Fruit fly (Drosophila melanogaster) whole organism, embryonic: ENCODE measurements around the gene CG31406.
A peak's percentile ranks its signal among the peaks of the same experiment; 100 is the strongest.

ENCODE experiments used
- Antp ChIP-seq: fragments of 200-800 bp; sonication (Bioruptor generic); optimal IDR thresholded peaks from 3 replicates; lab custom pipeline; 2016; ENCODE audit warnings: missing biosample characterization, missing genetic modification characterization
- Atf-2 ChIP-seq: fragments of 200-800 bp; sonication (Bioruptor generic); optimal IDR thresholded peaks from 2 replicates; lab custom pipeline; 2016; ENCODE audit warnings: missing biosample characterization, missing genetic modification characterization
- Bdp1 ChIP-seq: fragments of 200-800 bp; sonication (Bioruptor generic); optimal IDR thresholded peaks from 3 replicates; lab custom pipeline; 2016; ENCODE audit warnings: missing biosample characterization, missing genetic modification characterization
- CG10147 ChIP-seq: fragments of 200-800 bp; sonication (Bioruptor generic); optimal IDR thresholded peaks from 2 replicates; lab custom pipeline; 2019; ENCODE audit warnings: missing biosample characterization, mild to moderate bottlenecking, missing genetic modification characterization, moderate library complexity
- CG10209 ChIP-seq: fragments of 200-800 bp; sonication (Bioruptor generic); optimal IDR thresholded peaks from 3 replicates; lab custom pipeline; 2017; ENCODE audit warnings: missing biosample characterization, mild to moderate bottlenecking, missing genetic modification characterization, missing genetic modification reagents
- CG10654 ChIP-seq: fragments of 200-800 bp; sonication (Bioruptor generic); optimal IDR thresholded peaks from 2 replicates; lab custom pipeline; 2016; ENCODE audit warnings: missing biosample characterization, missing genetic modification characterization
- CG11093 ChIP-seq: fragments of 200-800 bp; sonication (Bioruptor generic); IDR thresholded peaks from 3 replicates; pipeline ENCODE4 v1.3.6; 2022; ENCODE audit warnings: missing biosample characterization, missing genetic modification characterization
- CG12071 ChIP-seq: fragments of 200-800 bp; sonication (Bioruptor generic); optimal IDR thresholded peaks from 3 replicates; lab custom pipeline; 2018; ENCODE audit warnings: missing biosample characterization, mild to moderate bottlenecking, missing genetic modification characterization
- CG12942 ChIP-seq: fragments of 200-800 bp; sonication (Bioruptor generic); optimal IDR thresholded peaks from 3 replicates; lab custom pipeline; 2016; ENCODE audit warnings: missing biosample characterization, missing genetic modification characterization
- CG15514 ChIP-seq: fragments of 200-800 bp; sonication (Bioruptor generic); optimal IDR thresholded peaks from 3 replicates; lab custom pipeline; 2017; ENCODE audit warnings: missing biosample characterization, missing genetic modification characterization, mild to moderate bottlenecking, moderate library complexity, missing genetic modification reagents
- CG18619 ChIP-seq: fragments of 200-800 bp; sonication (Bioruptor generic); optimal IDR thresholded peaks from 3 replicates; lab custom pipeline; 2017; ENCODE audit warnings: missing biosample characterization, mild to moderate bottlenecking, missing genetic modification characterization
- CG31224 ChIP-seq: fragments of 200-800 bp; sonication (Bioruptor generic); IDR thresholded peaks from 2 replicates; pipeline ENCODE4 v1.3.6; 2022; ENCODE audit warnings: missing biosample characterization, missing genetic modification characterization
- CG3163 ChIP-seq: fragments of 200-800 bp; sonication (Bioruptor generic); optimal IDR thresholded peaks from 3 replicates; lab custom pipeline; 2016; ENCODE audit warnings: missing biosample characterization, missing genetic modification characterization
- CG32767 ChIP-seq: fragments of 200-800 bp; sonication (Bioruptor generic); IDR thresholded peaks from 2 replicates; pipeline ENCODE4 v1.3.6; 2022; ENCODE audit warnings: missing biosample characterization, missing genetic modification characterization
- CG32772 ChIP-seq: fragments of 200-800 bp; sonication (Bioruptor generic); IDR thresholded peaks from 2 replicates; pipeline ENCODE4 v1.3.6; 2022; ENCODE audit warnings: missing biosample characterization, missing genetic modification characterization
- CG4360 ChIP-seq: fragments of 200-800 bp; sonication (Bioruptor generic); IDR thresholded peaks from 2 replicates; pipeline ENCODE4 v1.3.6; 2022; ENCODE audit warnings: missing biosample characterization, missing genetic modification characterization
- CG4854 ChIP-seq: fragments of 200-800 bp; sonication (Bioruptor generic); optimal IDR thresholded peaks from 2 replicates; lab custom pipeline; 2016; ENCODE audit warnings: missing biosample characterization, missing genetic modification characterization, inconsistent platforms
- CG5245 ChIP-seq: fragments of 200-800 bp; sonication (Bioruptor generic); optimal IDR thresholded peaks from 3 replicates; lab custom pipeline; 2016; ENCODE audit warnings: missing biosample characterization, missing genetic modification characterization
- CG6854 ChIP-seq: fragments of 200-800 bp; sonication (Bioruptor generic); optimal IDR thresholded peaks from 3 replicates; lab custom pipeline; 2017; ENCODE audit warnings: missing biosample characterization, mild to moderate bottlenecking, missing genetic modification characterization
- CG8924 ChIP-seq: fragments of 200-800 bp; optimal IDR thresholded peaks from 3 replicates; lab custom pipeline; 2019; ENCODE audit warnings: missing biosample characterization, mild to moderate bottlenecking, missing genetic modification characterization, moderate library complexity
- Camta ChIP-seq: fragments of 200-800 bp; sonication (Bioruptor generic); optimal IDR thresholded peaks from 2 replicates; lab custom pipeline; 2016; ENCODE audit warnings: missing biosample characterization, missing genetic modification characterization
- CkIIα-i1 ChIP-seq: fragments of 200-800 bp; sonication (Bioruptor generic); IDR thresholded peaks from 2 replicates; pipeline ENCODE4 v1.3.6; 2022; ENCODE audit warnings: missing biosample characterization, missing genetic modification characterization
- Dad ChIP-seq: fragments of 200-800 bp; sonication (Bioruptor generic); optimal IDR thresholded peaks from 3 replicates; lab custom pipeline; 2016; ENCODE audit warnings: missing biosample characterization, missing genetic modification characterization
- Dll ChIP-seq: fragments of 200-800 bp; sonication (Bioruptor generic); IDR thresholded peaks from 4 replicates; pipeline ENCODE4 v1.3.6; 2022; ENCODE audit warnings: missing biosample characterization, missing genetic modification characterization; ENCODE audit not compliant: partially characterized antibody
- Eip74EF ChIP-seq, 2 experiments: fragments of 200-800 bp in 1 of 2; fragments of >200 bp in 1 of 2; sonication (Bioruptor generic) in 1 of 2; optimal IDR thresholded peaks; 2 replicates each; lab custom pipeline; 2017 to 2019; ENCODE audit warnings: missing biosample characterization in 2 of 2, missing genetic modification characterization in 2 of 2, mild to moderate bottlenecking in 1 of 2, moderate library complexity in 1 of 2
- Fer3 ChIP-seq: fragments of 200-800 bp; sonication (Bioruptor generic); optimal IDR thresholded peaks from 2 replicates; lab custom pipeline; 2018; ENCODE audit warnings: missing biosample characterization, mild to moderate bottlenecking, missing genetic modification characterization, moderate library complexity
- HLHmδ ChIP-seq: fragments of 200-800 bp; sonication (Bioruptor generic); optimal IDR thresholded peaks from 2 replicates; lab custom pipeline; 2018; ENCODE audit warnings: missing biosample characterization, mild to moderate bottlenecking, missing genetic modification characterization, moderate library complexity
- Hand ChIP-seq: fragments of 200-800 bp; sonication (Bioruptor generic); optimal IDR thresholded peaks from 2 replicates; lab custom pipeline; 2017; ENCODE audit warnings: mild to moderate bottlenecking, missing biosample characterization, missing genetic modification reagents, missing genetic modification characterization
- Hmx ChIP-seq: fragments of 200-800 bp; sonication (Bioruptor generic); optimal IDR thresholded peaks from 2 replicates; lab custom pipeline; 2016; ENCODE audit warnings: missing biosample characterization, missing genetic modification characterization
- Hr3 ChIP-seq: fragments of 200-800 bp; sonication (Bioruptor generic); optimal IDR thresholded peaks from 3 replicates; lab custom pipeline; 2016; ENCODE audit warnings: missing biosample characterization, missing genetic modification characterization
- Jarid2 ChIP-seq: fragments of 200-800 bp; sonication (Bioruptor generic); optimal IDR thresholded peaks from 3 replicates; lab custom pipeline; 2017; ENCODE audit warnings: mild to moderate bottlenecking, missing biosample characterization, missing genetic modification reagents, missing genetic modification characterization
- Nf-YA ChIP-seq: fragments of 200-800 bp; sonication (Bioruptor generic); IDR thresholded peaks from 2 replicates; pipeline ENCODE4 v1.3.6; 2022; ENCODE audit warnings: missing biosample characterization, missing genetic modification characterization
- Ptx1 ChIP-seq: fragments of 200-800 bp; sonication (Bioruptor generic); IDR thresholded peaks from 2 replicates; pipeline ENCODE4 v1.3.6; 2022; ENCODE audit warnings: missing biosample characterization, missing genetic modification characterization
- Ravus ChIP-seq: fragments of 200-800 bp; sonication (Bioruptor generic); IDR thresholded peaks from 2 replicates; pipeline ENCODE4 v1.3.6; 2022; ENCODE audit warnings: missing biosample characterization, missing genetic modification characterization
- Vsx1 ChIP-seq: fragments of 200-800 bp; sonication (Bioruptor generic); optimal IDR thresholded peaks from 2 replicates; lab custom pipeline; 2017; ENCODE audit warnings: missing biosample characterization, mild to moderate bottlenecking, missing genetic modification characterization, missing genetic modification reagents
- ase ChIP-seq: fragments of 200-800 bp; sonication (Bioruptor generic); IDR thresholded peaks from 3 replicates; pipeline ENCODE4 v1.3.6; 2022; ENCODE audit warnings: missing biosample characterization, missing genetic modification characterization
- ash1 ChIP-seq: fragments of 200-800 bp; sonication (Bioruptor generic); optimal IDR thresholded peaks from 2 replicates; lab custom pipeline; 2018; ENCODE audit warnings: missing biosample characterization, mild to moderate bottlenecking, missing genetic modification characterization
- cato ChIP-seq: fragments of 200-800 bp; sonication (Bioruptor generic); optimal IDR thresholded peaks from 2 replicates; lab custom pipeline; 2016; ENCODE audit warnings: missing biosample characterization, missing genetic modification characterization, borderline replicate concordance
- da ChIP-seq: fragments of 200-800 bp; sonication (Bioruptor generic); optimal IDR thresholded peaks from 2 replicates; lab custom pipeline; 2016; ENCODE audit warnings: missing biosample characterization, missing genetic modification characterization
- dimm ChIP-seq: fragments of 200-800 bp; sonication (Bioruptor generic); IDR thresholded peaks from 2 replicates; pipeline ENCODE4 v1.3.6; 2022; ENCODE audit warnings: missing biosample characterization, missing genetic modification characterization
- eve ChIP-seq, 2 experiments: fragments of >200 bp; optimal IDR thresholded peaks; 2 replicates each; lab custom pipeline; 2017; ENCODE audit warnings: missing biosample characterization in 2 of 2, missing genetic modification characterization in 2 of 2
- ewg ChIP-seq: fragments of 200-800 bp; sonication (Bioruptor generic); optimal IDR thresholded peaks from 3 replicates; lab custom pipeline; 2017; ENCODE audit warnings: mild to moderate bottlenecking, missing biosample characterization, missing genetic modification reagents, missing genetic modification characterization
- fru ChIP-seq: fragments of >200 bp; optimal IDR thresholded peaks from 2 replicates; lab custom pipeline; 2017
- ftz-f1 ChIP-seq: fragments of 200-800 bp; sonication (Bioruptor generic); optimal IDR thresholded peaks from 2 replicates; lab custom pipeline; 2016; ENCODE audit warnings: missing biosample characterization, missing genetic modification characterization
- maf-S ChIP-seq: fragments of 200-800 bp; sonication (Bioruptor generic); optimal IDR thresholded peaks from 2 replicates; lab custom pipeline; 2016; ENCODE audit warnings: missing biosample characterization, missing genetic modification characterization
- nmo ChIP-seq: fragments of 200-800 bp; sonication (Bioruptor generic); optimal IDR thresholded peaks from 2 replicates; lab custom pipeline; 2018; ENCODE audit warnings: missing biosample characterization, mild to moderate bottlenecking, missing genetic modification characterization, moderate library complexity
- ranshi ChIP-seq: fragments of 200-800 bp; sonication (Bioruptor generic); IDR thresholded peaks from 2 replicates; pipeline ENCODE4 v1.3.6; 2022; ENCODE audit warnings: missing biosample characterization, missing genetic modification characterization
- shn ChIP-seq: fragments of 200-800 bp; sonication (Bioruptor generic); optimal IDR thresholded peaks from 3 replicates; lab custom pipeline; 2016; ENCODE audit warnings: missing biosample characterization, missing genetic modification characterization
- stwl ChIP-seq: fragments of 200-800 bp; sonication (Bioruptor generic); optimal IDR thresholded peaks from 3 replicates; lab custom pipeline; 2018; ENCODE audit warnings: missing biosample characterization, mild to moderate bottlenecking, missing genetic modification characterization, moderate library complexity
- twi ChIP-seq: fragments of 200-800 bp; optimal IDR thresholded peaks from 2 replicates; lab custom pipeline; 2019; ENCODE audit warnings: missing biosample characterization, mild to moderate bottlenecking, missing genetic modification characterization, moderate library complexity

The CG31406 gene

DNA sequence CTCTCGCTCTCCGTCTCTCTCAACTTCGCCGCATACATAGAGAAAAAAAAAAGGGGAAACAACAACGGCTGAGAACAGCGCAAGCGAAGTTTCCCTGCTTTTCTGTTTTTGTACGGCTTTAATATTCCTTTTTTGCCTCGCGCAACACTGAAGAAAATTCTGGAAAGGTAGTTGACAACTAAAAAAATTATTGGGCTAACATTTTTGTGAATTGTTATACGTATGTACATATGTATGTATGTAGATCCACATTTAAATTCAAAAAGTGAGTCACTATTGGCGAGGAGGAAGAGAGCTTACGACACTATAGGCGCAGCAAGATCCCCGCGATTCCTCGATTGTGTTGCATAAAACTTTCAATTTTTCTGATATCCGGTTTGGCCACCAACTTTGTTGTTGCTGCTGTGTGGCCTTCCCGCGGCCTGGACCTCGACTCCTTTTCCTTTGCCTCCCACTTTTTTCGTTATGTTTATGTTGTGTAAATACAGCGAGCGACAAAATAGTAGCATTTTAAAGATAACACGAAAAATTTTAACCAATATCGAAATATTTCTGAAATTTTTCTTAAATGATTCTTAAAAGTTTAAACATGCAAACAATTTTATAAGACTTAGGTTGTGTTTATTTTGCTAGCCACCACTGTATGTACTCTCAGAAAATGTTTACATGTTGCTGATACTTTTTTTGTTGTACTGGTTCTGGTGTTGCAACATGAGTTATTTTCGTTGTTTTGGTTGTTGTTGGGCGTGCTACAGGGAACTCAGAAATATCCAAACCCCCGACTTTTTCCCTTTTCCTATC lies 8.2 kb downstream of the CG31406 start (continued):
- TF ChIP-seq CG10209 (GFP tag; lab: Kevin White, UChicago) (peak; percentile 82), CG6854 (GFP tag; lab: Kevin White, UChicago) (peak; percentile 81), eve (GFP tag; optimal IDR thresholded peaks at IDR 0.05; lab: Kevin White, UChicago) (no peak), Atf-2 (peak; percentile 77), CG3163 (GFP tag; lab: Kevin White, UChicago) (peak; percentile 58), CG4360 (GFP tag; lab: Robert Waterston, UW) (no peak), CG4854 (GFP tag; lab: Kevin White, UChicago) (peak; percentile 44), Bdp1 (GFP tag; lab: Kevin White, UChicago) (peak; percentile 60), Hand (GFP tag; lab: Kevin White, UChicago) (peak; percentile 65), CG10147 (GFP tag; lab: Kevin White, UChicago) (peak; percentile 67), CG15514 (GFP tag; lab: Kevin White, UChicago) (peak; percentile 43), nmo (GFP tag; lab: Kevin White, UChicago) (peak; percentile 84), Camta (GFP tag; lab: Kevin White, UChicago) (peak; percentile 57), fru (lab: Kevin White, UChicago) (no peak), shn (peak; percentile 65), maf-S (GFP tag; lab: Kevin White, UChicago) (peak; percentile 71), Fer3 (peak; percentile 78), Nf-YA (GFP tag; lab: Robert Waterston, UW) (no peak), stwl (tag; lab: Kevin White, UChicago) (no peak), Ptx1 (GFP tag; lab: Robert Waterston, UW) (no peak), CG32767 (GFP tag; lab: Robert Waterston, UW) (no peak), Hmx (GFP tag; lab: Kevin White, UChicago) (peak; percentile 61), CG18619 (peak; percentile 77), Eip74EF (GFP tag; optimal IDR thresholded peaks at IDR 0.05; lab: Kevin White, UChicago) (no peak), CG8924 (tag; lab: Kevin White, UChicago) (peak; percentile 83), Dll (no peak), ash1 (GFP tag; lab: Kevin White, UChicago) (no peak), Hr3 (GFP tag; lab: Kevin White, UChicago) (peak; percentile 73), CG10654 (GFP tag; lab: Kevin White, UChicago) (peak; percentile 66), Antp (GFP tag; lab: Kevin White, UChicago) (peak; percentile 65), Vsx1 (GFP tag; lab: Kevin White, UChicago) (no peak), cato (GFP tag; lab: Kevin White, UChicago) (peak; percentile 38), CG12071 (GFP tag; lab: Kevin White, UChicago) (peak; percentile 61), CkIIα-i1 (GFP tag; lab: Robert Waterston, UW) (no peak), CG11093 (peak; percentile 49; the same call in 1 of the 3 replicates), HLHmδ (no peak), dimm (GFP tag; lab: Robert Waterston, UW) (no peak), CG12942 (peak; percentile 51), CG5245 (peak; percentile 28), ftz-f1 (no peak), da (GFP tag; lab: Kevin White, UChicago) (no peak), ase (GFP tag; lab: Robert Waterston, UW) (no peak), CG32772 (GFP tag; lab: Robert Waterston, UW) (no peak), ewg (GFP tag; lab: Kevin White, UChicago) (peak; percentile 56), Jarid2 (GFP tag; lab: Kevin White, UChicago) (peak; percentile 15), ranshi (GFP tag; lab: Robert Waterston, UW) (no peak), twi (tag; lab: Kevin White, UChicago) (peak; percentile 39), Dad (GFP tag; lab: Kevin White, UChicago) (peak; percentile 53), Ravus (GFP tag; lab: Robert Waterston, UW) (no peak), CG31224 (GFP tag; lab: Robert Waterston, UW) (peak; percentile 72)
